Fruit fly (Drosophila melanogaster) whole organism, embryonic: ENCODE data around the gene Osi7.

ENCODE experiments used
- CG10979 ChIP-seq: fragments of 200-800 bp; sonication (Bioruptor generic); optimal IDR thresholded peaks from 2 replicates; lab custom pipeline; 2018; ENCODE audit warnings: missing biosample characterization, mild to moderate bottlenecking, missing genetic modification characterization, moderate library complexity
- CG11247 ChIP-seq: fragments of 200-800 bp; sonication (Bioruptor generic); IDR thresholded peaks from 2 replicates; pipeline ENCODE4 v1.3.6; 2022; ENCODE audit warnings: missing biosample characterization, missing genetic modification characterization
- CG1233 ChIP-seq: fragments of 200-800 bp; sonication (Bioruptor generic); optimal IDR thresholded peaks from 4 replicates; lab custom pipeline; 2018; ENCODE audit warnings: missing biosample characterization, mild to moderate bottlenecking, missing genetic modification characterization
- CG13287 ChIP-seq: fragments of 200-800 bp; sonication (Bioruptor generic); IDR thresholded peaks from 2 replicates; pipeline ENCODE4 v1.3.6; 2022; ENCODE audit warnings: missing biosample characterization, missing genetic modification characterization; ENCODE audit not compliant: partially characterized antibody
- CG13424 ChIP-seq: fragments of 200-800 bp; sonication (Bioruptor generic); optimal IDR thresholded peaks from 2 replicates; lab custom pipeline; 2019; ENCODE audit warnings: missing biosample characterization, mild to moderate bottlenecking, missing genetic modification characterization, moderate library complexity
- CG14860 ChIP-seq: fragments of 200-800 bp; sonication (Bioruptor generic); IDR thresholded peaks from 3 replicates; pipeline ENCODE4 v1.3.6; 2022; ENCODE audit warnings: missing biosample characterization, missing genetic modification characterization; ENCODE audit not compliant: partially characterized antibody
- CG15601 ChIP-seq: fragments of 200-800 bp; sonication (Bioruptor generic); optimal IDR thresholded peaks from 3 replicates; lab custom pipeline; 2019; ENCODE audit warnings: missing biosample characterization, mild to moderate bottlenecking, missing genetic modification characterization, moderate library complexity
- CG1602 ChIP-seq: fragments of 200-800 bp; sonication (Bioruptor generic); optimal IDR thresholded peaks from 3 replicates; lab custom pipeline; 2016; ENCODE audit warnings: missing biosample characterization, missing genetic modification characterization
- CG17359 ChIP-seq: fragments of 200-800 bp; sonication (Bioruptor generic); optimal IDR thresholded peaks from 3 replicates; lab custom pipeline; 2018; ENCODE audit warnings: missing biosample characterization, mild to moderate bottlenecking, missing genetic modification characterization, moderate library complexity
- CG17361 ChIP-seq: fragments of 200-800 bp; sonication (Bioruptor generic); IDR thresholded peaks from 3 replicates; pipeline ENCODE4 v1.3.6; 2022; ENCODE audit warnings: missing biosample characterization, missing genetic modification characterization
- CG17385 ChIP-seq: fragments of 200-800 bp; sonication (Bioruptor generic); optimal IDR thresholded peaks from 3 replicates; lab custom pipeline; 2018; ENCODE audit warnings: missing biosample characterization, mild to moderate bottlenecking, missing genetic modification characterization
- CG17912 ChIP-seq: fragments of 200-800 bp; sonication (Bioruptor generic); optimal IDR thresholded peaks from 2 replicates; lab custom pipeline; 2018; ENCODE audit warnings: missing biosample characterization, mild to moderate bottlenecking, missing genetic modification characterization
- CG18011 ChIP-seq: fragments of 200-800 bp; sonication (Bioruptor generic); optimal IDR thresholded peaks from 2 replicates; lab custom pipeline; 2017; ENCODE audit warnings: missing biosample characterization, missing genetic modification characterization, mild to moderate bottlenecking, moderate library complexity, missing genotype
- CG2875 ChIP-seq: fragments of 200-800 bp; sonication (Bioruptor generic); optimal IDR thresholded peaks from 2 replicates; lab custom pipeline; 2017; ENCODE audit warnings: missing biosample characterization, mild to moderate bottlenecking, missing genetic modification characterization, missing genetic modification reagents
- CG31441 ChIP-seq: fragments of 200-800 bp; sonication (Bioruptor generic); IDR thresholded peaks from 2 replicates; pipeline ENCODE4 v1.3.6; 2022; ENCODE audit warnings: missing biosample characterization, missing genetic modification characterization
- CG33557 ChIP-seq: fragments of 200-800 bp; sonication (Bioruptor generic); optimal IDR thresholded peaks from 2 replicates; lab custom pipeline; 2019; ENCODE audit warnings: missing biosample characterization, mild to moderate bottlenecking, missing genetic modification characterization, moderate library complexity
- CG4328 ChIP-seq: fragments of 200-800 bp; sonication (Bioruptor generic); optimal IDR thresholded peaks from 3 replicates; lab custom pipeline; 2017; ENCODE audit warnings: missing biosample characterization, missing genetic modification reagents, missing genetic modification characterization
- CG4404 ChIP-seq: fragments of 200-800 bp; sonication (Bioruptor generic); IDR thresholded peaks from 2 replicates; pipeline ENCODE4 v1.3.6; 2022; ENCODE audit warnings: missing biosample characterization, missing genetic modification characterization
- CG5180 ChIP-seq: fragments of 200-800 bp; sonication (Bioruptor generic); optimal IDR thresholded peaks from 3 replicates; lab custom pipeline; 2017; ENCODE audit warnings: missing biosample characterization, missing genetic modification characterization, mild to moderate bottlenecking, moderate library complexity, missing genetic modification reagents
- CG6791 ChIP-seq: fragments of 200-800 bp; sonication (Bioruptor generic); IDR thresholded peaks from 3 replicates; pipeline ENCODE4 v1.3.6; 2022; ENCODE audit warnings: missing biosample characterization, missing genetic modification characterization; ENCODE audit not compliant: partially characterized antibody
- CG7963 ChIP-seq: fragments of 200-800 bp; sonication (Bioruptor generic); IDR thresholded peaks from 3 replicates; pipeline ENCODE4 v1.3.6; 2022; ENCODE audit warnings: missing biosample characterization, missing genetic modification characterization; ENCODE audit not compliant: partially characterized antibody
- CG8388 ChIP-seq: fragments of 200-800 bp; sonication (Bioruptor generic); optimal IDR thresholded peaks from 2 replicates; lab custom pipeline; 2019; ENCODE audit warnings: missing biosample characterization, mild to moderate bottlenecking, missing genetic modification characterization, moderate library complexity
- Camta ChIP-seq: fragments of 200-800 bp; sonication (Bioruptor generic); optimal IDR thresholded peaks from 2 replicates; lab custom pipeline; 2016; ENCODE audit warnings: missing biosample characterization, missing genetic modification characterization
- D19A ChIP-seq: fragments of 200-800 bp; optimal IDR thresholded peaks from 3 replicates; lab custom pipeline; 2019; ENCODE audit warnings: missing biosample characterization, mild to moderate bottlenecking, missing genetic modification characterization, moderate library complexity
- Drgx ChIP-seq: fragments of 200-800 bp; sonication (Bioruptor generic); IDR thresholded peaks from 2 replicates; pipeline ENCODE4 v1.3.6; 2022; ENCODE audit warnings: missing biosample characterization, missing genetic modification characterization
- Jarid2 ChIP-seq: fragments of 200-800 bp; sonication (Bioruptor generic); optimal IDR thresholded peaks from 3 replicates; lab custom pipeline; 2017; ENCODE audit warnings: mild to moderate bottlenecking, missing biosample characterization, missing genetic modification reagents, missing genetic modification characterization
- Mes4 ChIP-seq: fragments of 200-800 bp; sonication (Bioruptor generic); optimal IDR thresholded peaks from 2 replicates; lab custom pipeline; 2016; ENCODE audit warnings: missing biosample characterization, missing genetic modification characterization
- NC2α ChIP-seq: fragments of 200-800 bp; sonication (Bioruptor generic); optimal IDR thresholded peaks from 2 replicates; lab custom pipeline; 2016; ENCODE audit warnings: missing biosample characterization, missing genetic modification characterization
- NC2β ChIP-seq: fragments of 200-800 bp; sonication (Bioruptor generic); optimal IDR thresholded peaks from 2 replicates; lab custom pipeline; 2016; ENCODE audit warnings: missing biosample characterization, missing genetic modification characterization
- Ptx1 ChIP-seq: fragments of 200-800 bp; sonication (Bioruptor generic); IDR thresholded peaks from 2 replicates; pipeline ENCODE4 v1.3.6; 2022; ENCODE audit warnings: missing biosample characterization, missing genetic modification characterization
- Scr ChIP-seq: fragments of 200-800 bp; sonication (Bioruptor generic); IDR thresholded peaks from 2 replicates; pipeline ENCODE4 v1.3.6; 2022; ENCODE audit warnings: missing biosample characterization, missing genetic modification characterization; ENCODE audit not compliant: partially characterized antibody
- Stat92E ChIP-seq, 3 experiments: fragments of >200 bp in 2 of 3; fragments of 200-800 bp in 1 of 3; sonication (Bioruptor generic) in 1 of 3; optimal IDR thresholded peaks; 2 replicates each; lab custom pipeline; 2017 to 2019; ENCODE audit warnings: missing biosample characterization in 3 of 3, missing genetic modification characterization in 3 of 3, mild to moderate bottlenecking in 1 of 3, moderate library complexity in 1 of 3
- Taf1 ChIP-seq: fragments of 200-800 bp; sonication (Bioruptor generic); IDR thresholded peaks from 2 replicates; pipeline ENCODE4 v1.3.6; 2022; ENCODE audit warnings: missing biosample characterization, missing genetic modification characterization
- Xrp1 ChIP-seq: fragments of 200-800 bp; sonication (Bioruptor generic); IDR thresholded peaks from 2 replicates; pipeline ENCODE4 v1.3.6; 2022; ENCODE audit warnings: missing biosample characterization, missing genetic modification characterization
- btn ChIP-seq: fragments of 200-800 bp; sonication (Bioruptor generic); optimal IDR thresholded peaks from 2 replicates; lab custom pipeline; 2016; ENCODE audit warnings: missing biosample characterization, missing genetic modification characterization
- chif ChIP-seq, 2 experiments: fragments of 200-800 bp; sonication (Bioruptor generic); optimal IDR thresholded peaks; 3 replicates each; lab custom pipeline; 2016; ENCODE audit warnings: missing biosample characterization in 2 of 2, missing genetic modification characterization in 2 of 2
- chn ChIP-seq: fragments of 200-800 bp; sonication (Bioruptor generic); optimal IDR thresholded peaks from 2 replicates; lab custom pipeline; 2016; ENCODE audit warnings: missing biosample characterization, missing genetic modification characterization
- crol ChIP-seq: fragments of 200-800 bp; sonication (Bioruptor generic); IDR thresholded peaks from 2 replicates; pipeline ENCODE4 v1.3.6; 2022; ENCODE audit warnings: missing biosample characterization, missing genetic modification characterization
- ewg ChIP-seq: fragments of 200-800 bp; sonication (Bioruptor generic); optimal IDR thresholded peaks from 3 replicates; lab custom pipeline; 2017; ENCODE audit warnings: mild to moderate bottlenecking, missing biosample characterization, missing genetic modification reagents, missing genetic modification characterization
- ftz-f1 ChIP-seq: fragments of 200-800 bp; sonication (Bioruptor generic); optimal IDR thresholded peaks from 2 replicates; lab custom pipeline; 2016; ENCODE audit warnings: missing biosample characterization, missing genetic modification characterization
- grn ChIP-seq: fragments of 200-800 bp; sonication (Bioruptor generic); optimal IDR thresholded peaks from 3 replicates; lab custom pipeline; 2017; ENCODE audit warnings: missing biosample characterization, missing genetic modification characterization
- ind ChIP-seq: fragments of 200-800 bp; sonication (Bioruptor generic); optimal IDR thresholded peaks from 3 replicates; lab custom pipeline; 2016; ENCODE audit warnings: missing biosample characterization, missing genetic modification characterization
- insv ChIP-seq, 2 experiments: fragments of 200-800 bp; sonication (Bioruptor generic); optimal IDR thresholded peaks; 3 replicates each; lab custom pipeline; 2016 to 2018; ENCODE audit warnings: missing biosample characterization in 2 of 2, missing genetic modification characterization in 2 of 2
- mirr ChIP-seq: fragments of 200-800 bp; sonication (Bioruptor generic); optimal IDR thresholded peaks from 3 replicates; lab custom pipeline; 2018; ENCODE audit warnings: missing biosample characterization, mild to moderate bottlenecking, missing genetic modification characterization
- pum ChIP-seq: fragments of 200-800 bp; sonication (Bioruptor generic); optimal IDR thresholded peaks from 2 replicates; lab custom pipeline; 2016; ENCODE audit warnings: missing biosample characterization, missing genetic modification characterization
- salm ChIP-seq: fragments of 200-800 bp; sonication (Bioruptor generic); optimal IDR thresholded peaks from 2 replicates; lab custom pipeline; 2018; ENCODE audit warnings: missing biosample characterization, mild to moderate bottlenecking, missing genetic modification characterization
- sug ChIP-seq: fragments of 200-800 bp; optimal IDR thresholded peaks from 2 replicates; lab custom pipeline; 2019; ENCODE audit warnings: missing biosample characterization, mild to moderate bottlenecking, missing genetic modification characterization, moderate library complexity
- trh ChIP-seq: fragments of 200-800 bp; sonication (Bioruptor generic); optimal IDR thresholded peaks from 2 replicates; lab custom pipeline; 2016; ENCODE audit warnings: missing biosample characterization, missing genetic modification characterization
- wdn ChIP-seq: fragments of 200-800 bp; sonication (Bioruptor generic); IDR thresholded peaks from 2 replicates; pipeline ENCODE4 v1.3.6; 2022; ENCODE audit warnings: missing biosample characterization, missing genetic modification characterization

Osi7 gene

dm6 chr3R:6229055-6229841 is 19.5 kb upstream of the Osi7 start (continued):
- peak; percentile 62 for TF ChIP-seq CG15601 (tag; lab: Kevin White, UChicago)
- TF ChIP-seq Stat92E (GFP tag; optimal IDR thresholded peaks at IDR 0.05; lab: Kevin White, UChicago), result no peak
- no peak for TF ChIP-seq CG4404 (GFP tag; lab: Robert Waterston, UW)
- TF ChIP-seq CG7963 (GFP tag; lab: Robert Waterston, UW), result no peak
- TF ChIP-seq CG17361 (GFP tag; lab: Robert Waterston, UW), result peak; percentile 51; the same call in 1 of the 3 replicates
- no peak for TF ChIP-seq btn (GFP tag; lab: Kevin White, UChicago)
- TF ChIP-seq CG13287 (GFP tag; lab: Robert Waterston, UW), result no peak
- no peak for TF ChIP-seq trh (GFP tag; lab: Kevin White, UChicago)
- TF ChIP-seq ftz-f1, result no peak
- TF ChIP-seq CG14860 (GFP tag; lab: Robert Waterston, UW), result no peak
- no peak for TF ChIP-seq CG17385 (GFP tag; lab: Kevin White, UChicago)
- no peak for TF ChIP-seq CG11247 (GFP tag; lab: Robert Waterston, UW)
- TF ChIP-seq mirr (GFP tag; lab: Kevin White, UChicago), result no peak
- no peak for TF ChIP-seq CG6791 (GFP tag; lab: Robert Waterston, UW)
- no peak for TF ChIP-seq Xrp1 (GFP tag; lab: Robert Waterston, UW)
- TF ChIP-seq CG4328 (GFP tag; lab: Kevin White, UChicago), result no peak
- peak; percentile 9 for TF ChIP-seq ewg
- peak in 1 of 2 experiments; percentile 5 for TF ChIP-seq chif (GFP tag; optimal IDR thresholded peaks at IDR 0.05; lab: Kevin White, UChicago)
- TF ChIP-seq CG33557 (GFP tag; lab: Kevin White, UChicago), result no peak
- peak; percentile 62 for TF ChIP-seq CG31441 (GFP tag; lab: Robert Waterston, UW)
- TF ChIP-seq CG5180 (GFP tag; lab: Kevin White, UChicago), result no peak
- no peak for TF ChIP-seq CG1233 (GFP tag; lab: Kevin White, UChicago)
- no peak for TF ChIP-seq wdn
- no peak for TF ChIP-seq chn (GFP tag; lab: Kevin White, UChicago)
- TF ChIP-seq Ptx1 (GFP tag; lab: Robert Waterston, UW), result no peak
- TF ChIP-seq pum (GFP tag; lab: Kevin White, UChicago), result peak; percentile 1
- no peak for TF ChIP-seq sug (tag; lab: Kevin White, UChicago)
- TF ChIP-seq D19A, result peak; percentile 65
- TF ChIP-seq CG18011 (GFP tag; lab: Kevin White, UChicago), result no peak
- TF ChIP-seq Mes4 (GFP tag; lab: Kevin White, UChicago), result no peak
- peak; percentile 25 for TF ChIP-seq CG17359 (tag; lab: Kevin White, UChicago)
- TF ChIP-seq CG17912 (GFP tag; lab: Kevin White, UChicago), result no peak
- no peak for TF ChIP-seq Jarid2 (GFP tag; lab: Kevin White, UChicago)
- TF ChIP-seq insv (GFP tag; optimal IDR thresholded peaks at IDR 0.05; lab: Kevin White, UChicago), result no peak
- no peak for TF ChIP-seq Camta (GFP tag; lab: Kevin White, UChicago)
- TF ChIP-seq CG1602 (GFP tag; lab: Kevin White, UChicago), result no peak
- TF ChIP-seq CG8388 (GFP tag; lab: Kevin White, UChicago), result peak; percentile 8
- no peak for TF ChIP-seq crol (GFP tag; lab: Robert Waterston, UW)
- TF ChIP-seq CG13424 (tag; lab: Kevin White, UChicago), result peak; percentile 15
- peak; percentile 65 for TF ChIP-seq CG10979 (tag; lab: Kevin White, UChicago)
- TF ChIP-seq ind (GFP tag; lab: Kevin White, UChicago), result no peak
- no peak for TF ChIP-seq NC2α (GFP tag; lab: Kevin White, UChicago)
- TF ChIP-seq Taf1 (GFP tag; lab: Robert Waterston, UW), result no peak
- no peak for TF ChIP-seq NC2β (GFP tag; lab: Kevin White, UChicago)
- peak; percentile 22 for TF ChIP-seq grn
- no peak for TF ChIP-seq Scr (GFP tag; lab: Robert Waterston, UW)
- TF ChIP-seq CG2875 (GFP tag; lab: Kevin White, UChicago), result peak; percentile 40
- TF ChIP-seq salm, result no peak
- no peak for TF ChIP-seq Drgx (GFP tag; lab: Robert Waterston, UW)
